Worm (Caenorhabditis elegans) whole organism, midembryonic: ENCODE data around the gene srx-104.

ENCODE experiments used
- T22C8.4 ChIP-seq: fragments of 200-800 bp; sonication (Bioruptor generic); IDR thresholded peaks from 2 replicates; pipeline ENCODE4 v1.3.6; 2022; ENCODE audit warnings: missing genetic modification characterization, missing compliant biosample characterization
- cog-1 ChIP-seq: sonication (generic microtip); optimal IDR thresholded peaks from 2 replicates; lab custom pipeline; 2016; ENCODE audit warnings: missing genetic modification characterization, missing compliant biosample characterization
- flt-1 ChIP-seq: fragments of 200-800 bp; sonication (Bioruptor generic); IDR thresholded peaks from 2 replicates; pipeline ENCODE4 v1.3.6; 2022; ENCODE audit warnings: missing genetic modification characterization, missing compliant biosample characterization
- klf-2 ChIP-seq: fragments of 200-800 bp; sonication (Bioruptor generic); conservative IDR thresholded peaks from 2 replicates; pipeline ENCODE4 v1.3.6; 2022; ENCODE audit warnings: missing genetic modification reagents, missing genetic modification characterization, missing compliant biosample characterization
- med-1 ChIP-seq: sonication (generic microtip); optimal IDR thresholded peaks from 2 replicates; lab custom pipeline; 2017; ENCODE audit warnings: missing genetic modification characterization, mild to moderate bottlenecking, missing compliant biosample characterization, antibody characterized with exemption, missing genetic modification reagents; ENCODE audit not compliant: insufficient read depth
- tab-1 ChIP-seq: fragments of 200-800 bp; sonication (Bioruptor generic); IDR thresholded peaks from 2 replicates; pipeline ENCODE4 v1.3.6; 2022; ENCODE audit warnings: missing genetic modification characterization, missing compliant biosample characterization
- ztf-23 ChIP-seq: fragments of 200-800 bp; sonication (Bioruptor generic); IDR thresholded peaks from 2 replicates; pipeline ENCODE4 v1.3.6; 2022; ENCODE audit warnings: missing genetic modification reagents, missing genetic modification characterization, missing compliant biosample characterization
- ztf-29 ChIP-seq: fragments of 200-800 bp; sonication (Bioruptor generic); IDR thresholded peaks from 2 replicates; pipeline ENCODE4 v1.3.6; 2022; ENCODE audit warnings: missing genetic modification reagents, missing genetic modification characterization, missing compliant biosample characterization

DNA sequence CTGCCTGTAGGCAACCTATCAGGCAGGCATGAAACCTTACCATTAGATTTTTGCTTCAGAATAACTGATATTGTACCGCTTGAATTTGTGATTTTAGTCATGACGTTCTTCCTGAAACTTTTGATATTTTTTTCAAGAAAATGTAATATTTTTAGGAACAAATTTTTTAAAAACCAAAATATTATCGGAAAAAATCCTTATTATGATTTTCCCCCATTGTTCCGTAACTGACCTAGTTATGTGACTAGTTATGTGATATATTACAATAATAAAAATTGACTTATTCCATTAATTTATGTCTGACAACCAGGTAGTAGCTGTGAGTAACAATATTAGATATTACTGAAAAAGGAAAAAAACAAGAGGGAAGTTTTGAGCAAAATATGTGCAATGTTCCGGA, 28.5 kb downstream of the srx-104 start, which contains the start of gene srx-98:
- no peak for TF ChIP-seq T22C8.4 (GFP tag; lab: Robert Waterston, UW)
- TF ChIP-seq tab-1 (GFP tag; lab: Robert Waterston, UW), result no peak
- TF ChIP-seq flt-1 (GFP tag; lab: Robert Waterston, UW), result no peak
- TF ChIP-seq ztf-23 (GFP tag; lab: Robert Waterston, UW), result no peak
- no peak for TF ChIP-seq klf-2
- TF ChIP-seq cog-1 (tag; lab: Kevin White, UChicago), result no peak
- no peak for TF ChIP-seq ztf-29 (GFP tag; lab: Robert Waterston, UW)
- TF ChIP-seq med-1 (GFP tag; lab: Kevin White, UChicago), result no peak
